Fruit fly (Drosophila melanogaster): Measurements from ENCODE around the gene Ddr.

- TF ChIP-seq CG6792 (GFP tag; optimal IDR thresholded peaks at IDR 0.05) (peak; percentile 26), cyc (GFP tag; optimal IDR thresholded peaks at IDR 0.05) (peak; percentile 49), CG1621 (tag; optimal IDR thresholded peaks at IDR 0.05) (peak; percentile 28), CG6163 (GFP tag; IDR thresholded peaks at IDR 0.05) (peak; percentile 37; the same call in 1 of the 3 replicates), Lpt (GFP tag; optimal IDR thresholded peaks at IDR 0.05) (no peak), spab (GFP tag; optimal IDR thresholded peaks at IDR 0.05) (peak; percentile 28), dsx (GFP tag; optimal IDR thresholded peaks at IDR 0.05; ENCODE audit: poor library complexity, severe bottlenecking) (no peak), CG16779 (tag; optimal IDR thresholded peaks at IDR 0.05) (peak; percentile 19), topi (GFP tag; optimal IDR thresholded peaks at IDR 0.05) (peak; percentile 34), CG34406 (GFP tag; optimal IDR thresholded peaks at IDR 0.05) (no peak), CG6276 (GFP tag; optimal IDR thresholded peaks at IDR 0.05) (peak; percentile 55), CG7368 (GFP tag; optimal IDR thresholded peaks at IDR 0.05) (no peak)
These were observed 86.3 kb downstream of the Ddr start for dm6 chr2L:6339010-6339897.

All from whole organism, prepupa.